Worm (Caenorhabditis elegans) whole organism, young adult: Measurements from ENCODE around the gene C36C9.6.
"Not testable (repeated sequence)": the region's sequence is repeated elsewhere in the genome, so short reads cannot be mapped to it uniquely, and the experiment has no call there.

Experiments
- B0019.2 ChIP-seq: fragments of 200-800 bp; sonication (Bioruptor generic); conservative IDR thresholded peaks from 2 replicates; pipeline ENCODE4 v1.3.6; 2022; ENCODE audit warnings: missing genetic modification reagents, missing genetic modification characterization, missing compliant biosample characterization
- B0261.1 ChIP-seq: sonication (generic microtip); optimal IDR thresholded peaks from 2 replicates; lab custom pipeline; 2016; ENCODE audit warnings: mild to moderate bottlenecking, missing genetic modification characterization, moderate library complexity, missing compliant biosample characterization
- D2030.7 ChIP-seq: fragments of 200-800 bp; sonication (Bioruptor generic); IDR thresholded peaks from 2 replicates; pipeline ENCODE4 v1.3.6; 2022; ENCODE audit warnings: missing genetic modification reagents, missing genetic modification characterization, missing compliant biosample characterization
- F57A8.1 ChIP-seq: fragments of 200-800 bp; sonication (Bioruptor generic); optimal IDR thresholded peaks from 2 replicates; lab custom pipeline; 2018; ENCODE audit warnings: mild to moderate bottlenecking, missing genetic modification characterization, moderate library complexity, missing compliant biosample characterization
- F57C9.4 ChIP-seq: sonication (generic microtip); optimal IDR thresholded peaks from 2 replicates; lab custom pipeline; 2017; ENCODE audit warnings: mild to moderate bottlenecking, missing genetic modification characterization, missing compliant biosample characterization
- attf-5 ChIP-seq: fragments of 200-800 bp; sonication (Bioruptor generic); optimal IDR thresholded peaks from 2 replicates; lab custom pipeline; 2018; ENCODE audit warnings: mild to moderate bottlenecking, missing genetic modification characterization, missing compliant biosample characterization
- ceh-91 ChIP-seq: fragments of 200-800 bp; sonication (Bioruptor generic); IDR thresholded peaks from 2 replicates; pipeline ENCODE4 v1.3.6; 2022; ENCODE audit warnings: missing genetic modification reagents, missing genetic modification characterization, missing compliant biosample characterization
- die-1 ChIP-seq: sonication (generic microtip); optimal IDR thresholded peaks from 2 replicates; lab custom pipeline; 2016; ENCODE audit warnings: missing genotype, mild to moderate bottlenecking, missing genetic modification characterization, missing compliant biosample characterization
- dox-1 ChIP-seq: fragments of 200-800 bp; sonication (Bioruptor generic); IDR thresholded peaks from 2 replicates; pipeline ENCODE4 v1.3.6; 2022; ENCODE audit warnings: missing genetic modification reagents, missing genetic modification characterization, missing compliant biosample characterization
- dpff-1 ChIP-seq: sonication (generic microtip); optimal IDR thresholded peaks from 2 replicates; lab custom pipeline; 2017; ENCODE audit warnings: mild to moderate bottlenecking, missing genetic modification characterization, missing compliant biosample characterization
- egl-18 ChIP-seq: fragments of 200-800 bp; sonication (Bioruptor generic); IDR thresholded peaks from 2 replicates; pipeline ENCODE4 v1.3.6; 2022; ENCODE audit warnings: missing genetic modification reagents, missing genetic modification characterization, missing compliant biosample characterization
- egl-44 ChIP-seq: fragments of 200-800 bp; sonication (Bioruptor generic); IDR thresholded peaks from 2 replicates; pipeline ENCODE4 v1.3.6; 2022; ENCODE audit warnings: missing genetic modification reagents, missing genetic modification characterization, missing compliant biosample characterization
- him-1 ChIP-seq: sonication (generic microtip); optimal IDR thresholded peaks from 2 replicates; lab custom pipeline; 2016; ENCODE audit warnings: missing genotype, missing genetic modification reagents, missing genetic modification characterization, missing compliant biosample characterization
- hlh-26 ChIP-seq: fragments of 200-800 bp; sonication (Bioruptor generic); conservative IDR thresholded peaks from 2 replicates; pipeline ENCODE4 v1.3.6; 2022; ENCODE audit warnings: missing genetic modification reagents, missing genetic modification characterization, missing compliant biosample characterization
- hsf-1 ChIP-seq: fragments of 200-800 bp; sonication (Bioruptor generic); IDR thresholded peaks from 2 replicates; pipeline ENCODE4 v1.3.6; 2022; ENCODE audit warnings: missing genetic modification reagents, missing genetic modification characterization, missing compliant biosample characterization
- let-526 ChIP-seq: fragments of 200-800 bp; sonication (Bioruptor generic); IDR thresholded peaks from 2 replicates; pipeline ENCODE4 v1.3.6; 2022; ENCODE audit warnings: missing genetic modification reagents, missing genetic modification characterization, missing compliant biosample characterization
- lin-26 ChIP-seq: fragments of 200-800 bp; sonication (Bioruptor generic); IDR thresholded peaks from 2 replicates; pipeline ENCODE4 v1.3.6; 2022; ENCODE audit warnings: missing genetic modification reagents, missing genetic modification characterization, missing compliant biosample characterization
- lin-54 ChIP-seq: fragments of 200-800 bp; sonication (Bioruptor generic); optimal IDR thresholded peaks from 2 replicates; lab custom pipeline; 2018; ENCODE audit warnings: mild to moderate bottlenecking, missing genetic modification characterization, missing compliant biosample characterization
- lir-1 ChIP-seq: fragments of 200-800 bp; sonication (Bioruptor generic); conservative IDR thresholded peaks from 2 replicates; pipeline ENCODE4 v1.3.6; 2022; ENCODE audit warnings: missing genetic modification reagents, missing genetic modification characterization, missing compliant biosample characterization
- lsy-27 ChIP-seq: sonication (generic microtip); optimal IDR thresholded peaks from 2 replicates; lab custom pipeline; 2017; ENCODE audit warnings: missing genetic modification characterization, mild to moderate bottlenecking, missing compliant biosample characterization, antibody characterized with exemption, missing genotype, borderline replicate concordance; ENCODE audit not compliant: insufficient read depth
- madf-10 ChIP-seq: sonication (generic microtip); optimal IDR thresholded peaks from 2 replicates; lab custom pipeline; 2016; ENCODE audit warnings: mild to moderate bottlenecking, missing genetic modification characterization, missing compliant biosample characterization
- madf-6 ChIP-seq: fragments of 200-800 bp; sonication (Bioruptor generic); IDR thresholded peaks from 2 replicates; pipeline ENCODE4 v1.3.6; 2022; ENCODE audit warnings: missing genetic modification reagents, missing genetic modification characterization, missing compliant biosample characterization
- nhr-27 ChIP-seq: fragments of 200-800 bp; sonication (Bioruptor generic); optimal IDR thresholded peaks from 2 replicates; lab custom pipeline; 2018; ENCODE audit warnings: mild to moderate bottlenecking, missing genetic modification characterization, moderate library complexity, missing compliant biosample characterization
- rpc-1 ChIP-seq, 2 experiments: fragments of 150-350 bp in 1 of 2; sonication (generic microtip) in 1 of 2; optimal IDR thresholded peaks; 2 replicates each; lab custom pipeline; 2014 to 2018; ENCODE audit warnings: missing biosample characterization in 1 of 2, missing genetic modification characterization in 1 of 2, missing genetic modification reagents in 1 of 2, missing genotype in 1 of 2
- snpc-1.1 ChIP-seq: sonication (generic microtip); optimal IDR thresholded peaks from 2 replicates; lab custom pipeline; 2017; ENCODE audit warnings: missing genetic modification characterization, mild to moderate bottlenecking, missing compliant biosample characterization, antibody characterized with exemption, moderate library complexity, missing genotype, missing genetic modification reagents; ENCODE audit not compliant: insufficient read depth
- snpc-1.3 ChIP-seq: sonication (generic microtip); optimal IDR thresholded peaks from 2 replicates; lab custom pipeline; 2017; ENCODE audit warnings: missing genetic modification characterization, mild to moderate bottlenecking, missing compliant biosample characterization, antibody characterized with exemption, moderate library complexity, missing genotype, missing genetic modification reagents; ENCODE audit not compliant: insufficient read depth
- snpc-3.4 ChIP-seq: sonication (generic microtip); optimal IDR thresholded peaks from 2 replicates; lab custom pipeline; 2017; ENCODE audit warnings: missing genetic modification characterization, mild to moderate bottlenecking, missing compliant biosample characterization, antibody characterized with exemption, moderate library complexity, missing genotype, missing genetic modification reagents
- snpc-4 ChIP-seq, 5 experiments: fragments of 150-350 bp in 1 of 5; sonication (generic microtip) in 4 of 5; optimal IDR thresholded peaks; 2 replicates each; lab custom pipeline; 2014 to 2018; ENCODE audit warnings: missing genetic modification characterization in 5 of 5, missing biosample characterization in 3 of 5, antibody characterized with exemption in 2 of 5, mild to moderate bottlenecking in 2 of 5, missing compliant biosample characterization in 2 of 5, missing genotype in 2 of 5, moderate library complexity in 2 of 5, missing genetic modification reagents in 1 of 5
- tbp1 ChIP-seq: fragments of 200-800 bp; sonication (Bioruptor generic); optimal IDR thresholded peaks from 2 replicates; lab custom pipeline; 2018; ENCODE audit warnings: mild to moderate bottlenecking, missing genetic modification characterization, missing compliant biosample characterization
- tlf-1 ChIP-seq: fragments of 200-800 bp; sonication (Bioruptor generic); optimal IDR thresholded peaks from 2 replicates; lab custom pipeline; 2018; ENCODE audit warnings: mild to moderate bottlenecking, missing genetic modification characterization, missing compliant biosample characterization
- unc-62 ChIP-seq: fragments of 150-350 bp; optimal IDR thresholded peaks from 2 replicates; lab custom pipeline; 2014; ENCODE audit warnings: missing biosample characterization, missing genetic modification reagents, missing genetic modification characterization
- zfh-2 ChIP-seq: fragments of 200-800 bp; sonication (Bioruptor generic); conservative IDR thresholded peaks from 2 replicates; pipeline ENCODE4 v1.3.6; 2022; ENCODE audit warnings: missing genetic modification reagents, missing genetic modification characterization, missing compliant biosample characterization
- ztf-18 ChIP-seq: sonication (generic microtip); optimal IDR thresholded peaks from 2 replicates; lab custom pipeline; 2016; ENCODE audit warnings: missing genotype, mild to moderate bottlenecking, missing genetic modification characterization, missing compliant biosample characterization
- ztf-25 ChIP-seq: fragments of 200-800 bp; sonication (Bioruptor generic); IDR thresholded peaks from 2 replicates; pipeline ENCODE4 v1.3.6; 2022; ENCODE audit warnings: missing genetic modification reagents, missing genetic modification characterization, missing compliant biosample characterization
- ztf-6 ChIP-seq: fragments of 200-800 bp; sonication (Bioruptor generic); IDR thresholded peaks from 2 replicates; pipeline ENCODE4 v1.3.6; 2022; ENCODE audit warnings: missing genetic modification reagents, missing genetic modification characterization, missing compliant biosample characterization

Gene C36C9.6

DNA sequence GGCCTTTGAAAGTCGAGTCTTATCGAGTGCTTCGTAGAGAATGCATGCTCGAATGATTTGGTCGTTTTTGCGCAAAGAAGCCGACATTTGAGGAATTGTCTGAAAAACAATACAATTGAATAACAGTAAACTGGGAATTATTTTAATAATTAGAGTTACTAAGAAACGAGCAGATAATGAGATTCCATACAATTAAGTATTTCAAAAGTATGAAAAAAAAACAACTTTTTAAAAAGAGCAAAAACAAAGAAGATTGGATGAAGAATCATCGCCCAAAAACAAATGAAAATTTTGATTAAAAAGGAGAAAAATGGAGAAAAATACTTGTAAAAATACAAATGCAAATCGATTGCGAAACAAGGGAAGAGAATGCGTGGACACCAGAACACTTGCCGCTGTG is 12.8 kb downstream of the C36C9.6 start, which contains the start of gene fbxa-170:
Gene fbxa-170, minus strand, starts transcription at position 101 of the 400 bp plus-strand sequence.
- TF ChIP-seq attf-5 (no peak), hlh-26 (GFP tag; lab: Robert Waterston, UW) (no peak), tbp1 (GFP tag; lab: Kevin White, UChicago) (no peak)

ce11 chrX:1675879-1676278 is 14.9 kb downstream of the C36C9.6 start:
- TF ChIP-seq let-526 (GFP tag; lab: Robert Waterston, UW), result no peak
- no peak for TF ChIP-seq B0019.2 (GFP tag; lab: Robert Waterston, UW)
- no peak for TF ChIP-seq madf-6 (GFP tag; lab: Robert Waterston, UW)
- TF ChIP-seq dpff-1, result no peak
- TF ChIP-seq nhr-27 (tag; lab: Kevin White, UChicago), result no peak
- TF ChIP-seq snpc-1.1 (tag; lab: Kevin White, UChicago), result no peak
- TF ChIP-seq, all 124 proteins: peak for 0

DNA sequence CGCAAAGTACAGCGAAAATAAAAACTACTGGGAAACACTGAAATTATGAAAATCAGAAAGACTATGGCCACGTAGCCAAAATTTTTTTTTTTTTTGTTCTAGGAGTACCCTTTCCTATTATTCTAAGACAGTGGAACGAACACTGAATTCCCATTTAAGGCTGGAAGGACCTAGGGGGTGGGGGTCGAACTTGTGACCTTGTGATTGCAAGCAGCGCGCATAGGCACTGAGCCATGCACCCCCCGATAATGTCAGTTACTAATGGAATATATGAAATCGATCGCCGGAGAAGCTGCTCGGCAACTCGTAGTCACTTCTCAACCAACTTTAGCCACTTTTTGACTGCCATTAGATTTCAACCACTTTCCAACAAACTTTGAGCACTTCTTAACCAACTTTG is 15.6 kb downstream of the C36C9.6 start:
- TF ChIP-seq tbp1 (GFP tag; lab: Kevin White, UChicago) (peak; percentile 77), snpc-3.4 (peak; percentile 26), him-1 (tag; lab: Kevin White, UChicago) (peak; percentile 70), egl-18 (0 out of 2 replicates have a peak, but pooled peaks have one; percentile 49), snpc-1.3 (tag; lab: Kevin White, UChicago) (peak; percentile 11), lin-26 (peak; percentile 67; the same call in 1 of the 2 replicates), die-1 (peak; percentile 45), ztf-25 (GFP tag; lab: Robert Waterston, UW) (0 out of 2 replicates have a peak, but pooled peaks have one; percentile 49), egl-44 (GFP tag; lab: Robert Waterston, UW) (peak; percentile 58; the same call in 1 of the 2 replicates), D2030.7 (GFP tag; lab: Robert Waterston, UW) (peak; percentile 76), rpc-1 (optimal IDR thresholded peaks at IDR 0.05; lab: Kevin White, UChicago) (peak; percentile 51), rpc-1 (tag; optimal IDR thresholded peaks at IDR 0.05; lab: Kevin White, UChicago) (peak; percentile 80), snpc-4 (GFP tag; optimal IDR thresholded peaks at IDR 0.05; lab: Kevin White, UChicago) (peak; percentile 15), B0261.1 (tag; lab: Kevin White, UChicago) (peak; percentile 56), ztf-18 (tag; lab: Kevin White, UChicago) (peak; percentile 8), dox-1 (peak; percentile 53), ceh-91 (GFP tag; lab: Robert Waterston, UW) (0 out of 2 replicates have a peak, but pooled peaks have one; percentile 22)
- not testable (repeated sequence) for TF ChIP-seq snpc-4 (tag; optimal IDR thresholded peaks at IDR 0.05; lab: Kevin White, UChicago)

- no peak for TF ChIP-seq lin-54
- no peak for TF ChIP-seq tlf-1 (GFP tag; lab: Kevin White, UChicago)
- TF ChIP-seq F57A8.1, result no peak
- TF ChIP-seq snpc-1.3 (tag; lab: Kevin White, UChicago), result no peak
- no peak for TF ChIP-seq F57C9.4
- TF ChIP-seq unc-62 (GFP tag; lab: Kevin White, UChicago), result no peak
- TF ChIP-seq zfh-2 (GFP tag; lab: Robert Waterston, UW), result no peak
- no peak for TF ChIP-seq hsf-1 (GFP tag; lab: Robert Waterston, UW)
- TF ChIP-seq lir-1 (GFP tag; lab: Robert Waterston, UW), result no peak
- no peak for TF ChIP-seq madf-10 (tag; lab: Kevin White, UChicago)
- TF ChIP-seq ztf-6, result no peak
- no peak for TF ChIP-seq lsy-27 (tag; lab: Kevin White, UChicago)
Observed at ce11 chrX:1674056-1674455, 16.7 kb downstream of the C36C9.6 start, which contains the start of gene tbx-31. tbx-31 (minus strand) TSS chrX:1674156.
